Fruit fly (Drosophila melanogaster): ENCODE measurements around the gene CG44008.

The CG44008 gene

dm6 chr2L:11806701-11807674 lies 35.3 kb downstream of the CG44008 start (continued):
- peak; percentile 75 for TF ChIP-seq Sp1 (GFP tag; optimal IDR thresholded peaks at IDR 0.05)

- TF ChIP-seq Rel (GFP tag; optimal IDR thresholded peaks at IDR 0.05) (no peak), Rel (tag; optimal IDR thresholded peaks at IDR 0.05) (peak; percentile 42), br (GFP tag; optimal IDR thresholded peaks at IDR 0.05) (no peak), OdsH (GFP tag; optimal IDR thresholded peaks at IDR 0.05) (peak; percentile 1), usp (GFP tag; optimal IDR thresholded peaks at IDR 0.05) (no peak), tai (GFP tag; optimal IDR thresholded peaks at IDR 0.05) (no peak), GATAd (GFP tag; optimal IDR thresholded peaks at IDR 0.05) (no peak), HLH106 (tag; optimal IDR thresholded peaks at IDR 0.05) (peak; percentile 33), ey (GFP tag; optimal IDR thresholded peaks at IDR 0.05) (no peak), CrebA (GFP tag; optimal IDR thresholded peaks at IDR 0.05; ENCODE audit: borderline replicate concordance) (no peak), CG9705 (GFP tag; optimal IDR thresholded peaks at IDR 0.05) (no peak), woc (GFP tag; optimal IDR thresholded peaks at IDR 0.05) (peak; percentile 1), psq (GFP tag; optimal IDR thresholded peaks at IDR 0.05) (no peak), h (GFP tag; optimal IDR thresholded peaks at IDR 0.05) (no peak), Hr83 (GFP tag; optimal IDR thresholded peaks at IDR 0.05; ENCODE audit: poor library complexity, severe bottlenecking) (peak; percentile 30), Dif (GFP tag; optimal IDR thresholded peaks at IDR 0.05; ENCODE audit: partially characterized antibody) (no peak), CG32264 (GFP tag; optimal IDR thresholded peaks at IDR 0.05) (no peak), Jra (GFP tag; optimal IDR thresholded peaks at IDR 0.05) (no peak), jim (GFP tag; optimal IDR thresholded peaks at IDR 0.05) (no peak), fru (GFP tag; optimal IDR thresholded peaks at IDR 0.05) (no peak), foxo (GFP tag; optimal IDR thresholded peaks at IDR 0.05) (peak in 1 of 2 experiments; percentile 9), Sp1 (GFP tag; optimal IDR thresholded peaks at IDR 0.05) (peak; percentile 1), dsf (GFP tag; optimal IDR thresholded peaks at IDR 0.05; ENCODE audit: borderline replicate concordance) (no peak), sage (GFP tag; optimal IDR thresholded peaks at IDR 0.05) (no peak), sv (GFP tag; optimal IDR thresholded peaks at IDR 0.05) (no peak), pan (optimal IDR thresholded peaks at IDR 0.05) (no peak), Hr78 (GFP tag; optimal IDR thresholded peaks at IDR 0.05) (no peak), Abd-B (GFP tag; optimal IDR thresholded peaks at IDR 0.05) (no peak), rgr (GFP tag; optimal IDR thresholded peaks at IDR 0.05) (peak; percentile 18), N (GFP tag; optimal IDR thresholded peaks at IDR 0.05) (peak; percentile 27), Hnf4 (GFP tag; optimal IDR thresholded peaks at IDR 0.05) (no peak), brk (GFP tag; optimal IDR thresholded peaks at IDR 0.05) (no peak)
Measured at dm6 chr2L:11806022-11806700, 36.1 kb downstream of the CG44008 start.

dm6 chr2L:11804228-11805044 lies 37.8 kb downstream of the CG44008 start:
- peak; percentile 70 for TF ChIP-seq psq (GFP tag; optimal IDR thresholded peaks at IDR 0.05)
- TF ChIP-seq dsf (GFP tag; optimal IDR thresholded peaks at IDR 0.05; ENCODE audit: borderline replicate concordance), result no peak
- peak; percentile 16 for TF ChIP-seq Dfd (GFP tag; optimal IDR thresholded peaks at IDR 0.05)

All from whole organism, wandering third instar larva.